Worm (Caenorhabditis elegans) whole organism, L4/young adult: ENCODE data around the gene madd-3.

Source experiments
- W03F9.2 ChIP-seq: fragments of 150-350 bp; optimal IDR thresholded peaks from 2 replicates; lab custom pipeline; 2014; ENCODE audit warnings: missing biosample characterization, missing genetic modification characterization
- dao-5 ChIP-seq: sonication (generic microtip); optimal IDR thresholded peaks from 2 replicates; lab custom pipeline; 2016; ENCODE audit warnings: missing genotype, missing genetic modification characterization, moderate library complexity, missing compliant biosample characterization
- him-1 ChIP-seq: sonication (generic microtip); optimal IDR thresholded peaks from 2 replicates; lab custom pipeline; 2016; ENCODE audit warnings: missing genotype, missing genetic modification reagents, missing genetic modification characterization, missing compliant biosample characterization

The madd-3 gene

DNA sequence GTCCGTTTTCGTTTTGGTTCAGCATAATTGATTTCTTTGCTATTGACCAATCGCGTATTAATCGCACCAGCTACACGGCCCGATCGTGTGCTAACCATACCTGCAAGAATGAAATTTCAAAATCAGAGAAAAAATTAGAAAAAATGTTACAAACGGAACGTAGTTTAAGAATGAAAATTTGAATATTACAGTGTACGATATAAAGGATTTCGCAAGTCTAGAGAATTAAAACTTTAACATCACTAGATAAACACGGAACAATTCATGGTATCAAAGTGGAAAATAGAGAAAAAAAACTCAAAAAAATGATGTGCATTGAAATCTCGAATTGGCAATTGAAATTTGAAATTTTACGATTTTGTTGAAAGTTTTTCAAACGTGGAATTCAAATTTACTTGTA is at the start of gene madd-3:
TSS of gene madd-3 (minus strand) at position 101 of the 400 bp plus-strand sequence.
- TF ChIP-seq him-1 (tag; lab: Kevin White, UChicago) (no peak), W03F9.2 (tag; lab: Kevin White, UChicago) (no peak), dao-5 (tag; lab: Kevin White, UChicago) (no peak)

DNA sequence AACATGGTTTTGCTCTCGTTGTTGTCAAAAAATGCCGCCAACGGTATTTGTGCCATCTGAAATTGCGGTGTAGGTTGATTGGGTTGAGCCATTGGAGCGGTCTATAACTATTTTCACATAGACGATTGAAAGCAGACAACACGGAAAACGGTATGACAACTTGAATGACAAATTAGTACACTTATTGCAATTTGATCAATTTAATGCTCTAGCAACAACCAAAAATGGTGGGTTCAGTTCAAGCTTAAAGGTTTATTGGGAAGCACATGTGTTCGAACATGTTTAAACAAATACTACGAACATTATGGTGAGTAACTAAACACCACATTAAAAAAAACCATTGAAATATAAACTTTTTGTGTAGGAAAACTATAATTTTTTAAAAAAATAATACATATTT is 43.9 kb upstream of the madd-3 start, which contains the start of gene sel-7:
TSS of gene sel-7 (minus strand) at position 101 of the 400 bp plus-strand sequence.
- no peak for TF ChIP-seq dao-5 (tag; lab: Kevin White, UChicago)
- no peak for TF ChIP-seq him-1 (tag; lab: Kevin White, UChicago)
- TF ChIP-seq W03F9.2 (tag; lab: Kevin White, UChicago), result no peak

DNA sequence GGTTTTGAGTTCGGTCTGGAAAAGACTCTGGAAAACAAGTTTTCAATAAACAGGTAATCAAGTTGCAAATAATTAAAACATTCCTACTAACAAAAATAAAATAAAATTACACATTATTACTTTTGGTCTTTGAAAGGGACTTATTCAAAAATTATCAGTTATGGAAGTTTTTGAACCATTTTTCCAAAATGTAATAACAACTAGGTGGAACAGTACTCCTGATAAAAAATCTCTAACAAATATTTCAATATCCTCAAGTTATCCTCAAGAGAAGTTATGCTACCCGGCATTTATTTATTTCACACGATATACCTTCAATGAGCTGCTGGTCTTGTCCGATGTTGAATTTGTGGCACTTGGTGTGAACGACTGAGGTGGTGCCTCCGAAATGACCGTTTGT is 43.3 kb upstream of the madd-3 start:
- TF ChIP-seq dao-5 (tag; lab: Kevin White, UChicago) (no peak), W03F9.2 (tag; lab: Kevin White, UChicago) (no peak), him-1 (tag; lab: Kevin White, UChicago) (no peak)

DNA sequence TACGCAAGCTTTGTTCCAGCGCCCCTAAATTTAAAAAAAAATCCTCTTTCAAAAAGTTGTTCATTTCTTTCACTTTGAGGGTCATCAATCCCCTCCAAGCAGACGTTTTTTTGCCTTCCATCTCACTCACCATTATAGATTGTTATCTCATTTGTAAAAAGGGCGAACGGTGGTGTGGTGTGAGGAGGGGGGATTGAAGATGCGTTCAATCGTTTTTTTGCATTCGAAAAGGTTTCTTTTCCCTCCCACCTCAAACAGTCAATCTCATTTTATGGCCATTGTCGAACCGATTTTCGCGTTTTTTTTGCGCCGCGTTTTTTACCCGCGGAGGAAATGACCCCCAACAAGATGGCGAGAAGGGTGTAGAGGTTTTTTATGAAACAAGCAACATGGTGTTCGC is 42.4 kb upstream of the madd-3 start:
- no peak for TF ChIP-seq dao-5 (tag; lab: Kevin White, UChicago)
- no peak for TF ChIP-seq him-1 (tag; lab: Kevin White, UChicago)
- no peak for TF ChIP-seq W03F9.2 (tag; lab: Kevin White, UChicago)

DNA sequence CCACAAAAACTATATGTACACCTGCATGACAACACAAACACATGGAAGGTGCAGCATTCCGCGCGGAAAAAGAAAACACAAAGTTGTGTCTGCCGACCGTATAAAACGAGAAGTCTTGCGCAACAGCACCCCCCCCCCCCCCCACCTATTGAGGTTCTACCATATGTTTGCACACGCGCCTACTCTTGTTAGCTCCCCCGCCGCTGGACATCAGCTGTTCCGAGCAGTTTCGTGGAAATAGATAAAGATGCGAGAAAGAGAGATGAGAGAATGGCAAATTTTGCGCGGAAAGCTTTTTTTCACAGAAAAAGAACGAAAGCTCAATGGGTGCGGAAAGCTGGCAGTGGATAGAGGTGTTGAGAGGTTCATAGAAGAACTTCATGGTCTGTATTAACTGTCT is 39.2 kb upstream of the madd-3 start:
- TF ChIP-seq him-1 (tag; lab: Kevin White, UChicago) (no peak), W03F9.2 (tag; lab: Kevin White, UChicago) (no peak), dao-5 (tag; lab: Kevin White, UChicago) (no peak)

DNA sequence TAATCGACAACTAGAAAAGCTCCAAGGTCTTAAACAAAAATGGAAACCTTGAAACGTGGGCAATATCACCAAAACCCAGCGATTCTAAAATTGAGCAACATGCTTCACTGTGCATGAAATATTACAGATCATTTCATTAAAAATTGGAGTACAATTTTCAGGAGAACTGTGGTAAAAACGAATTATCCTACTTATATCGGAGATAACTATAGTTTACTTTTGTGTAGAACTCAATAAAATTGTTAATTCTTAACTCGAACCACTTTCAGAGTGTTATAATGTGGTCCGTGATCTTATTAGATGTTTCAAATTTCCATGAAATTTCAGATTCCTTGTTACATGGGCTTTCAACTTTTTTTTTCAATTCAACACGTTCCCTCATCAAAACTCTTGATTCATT is 38.8 kb upstream of the madd-3 start, which contains the start of gene K04G11.1:
TSS of gene K04G11.1 (plus strand) at position 301 of the 400 bp plus-strand sequence.
- no peak for TF ChIP-seq him-1 (tag; lab: Kevin White, UChicago)
- no peak for TF ChIP-seq W03F9.2 (tag; lab: Kevin White, UChicago)
- no peak for TF ChIP-seq dao-5 (tag; lab: Kevin White, UChicago)

DNA sequence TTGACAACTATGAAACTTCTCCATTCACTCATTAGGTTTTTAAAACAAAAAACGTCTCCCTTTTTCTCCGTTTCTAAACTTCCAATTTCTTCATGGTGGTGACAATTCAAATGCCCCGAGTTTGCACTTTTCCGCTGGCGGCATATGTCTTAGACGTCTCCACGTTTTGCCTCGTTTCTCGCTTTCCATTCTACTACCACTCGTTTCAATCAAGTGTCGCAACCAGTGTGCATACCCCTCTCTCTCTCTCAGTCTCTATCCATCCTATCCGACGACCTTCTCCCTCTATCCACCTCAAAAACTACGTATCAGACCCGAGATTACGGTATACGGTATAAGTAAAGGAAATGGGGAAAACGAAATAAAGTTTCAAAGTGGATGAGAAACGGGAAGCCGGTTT is 37.7 kb upstream of the madd-3 start:
- TF ChIP-seq him-1 (tag; lab: Kevin White, UChicago), result no peak
- no peak for TF ChIP-seq W03F9.2 (tag; lab: Kevin White, UChicago)
- TF ChIP-seq dao-5 (tag; lab: Kevin White, UChicago), result no peak

DNA sequence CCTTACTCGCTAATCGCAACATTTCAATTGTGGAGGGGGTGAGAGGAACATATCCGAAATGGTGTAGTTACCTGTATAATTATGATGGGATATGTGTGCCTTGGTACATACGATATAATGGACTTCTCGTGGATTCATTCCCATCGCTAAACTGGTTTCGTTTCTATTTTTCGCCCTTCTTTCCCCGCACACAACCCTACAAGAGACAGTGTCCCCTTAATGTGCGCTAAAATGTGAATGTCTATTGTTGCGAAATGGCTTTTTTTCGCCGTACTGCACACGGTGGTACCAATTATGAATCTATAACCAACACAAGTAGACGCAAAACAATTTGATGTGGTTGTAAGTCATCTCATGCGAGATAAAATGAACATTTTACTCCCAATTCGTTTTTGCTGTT is 32.9 kb upstream of the madd-3 start:
- TF ChIP-seq W03F9.2 (tag; lab: Kevin White, UChicago) (no peak), him-1 (tag; lab: Kevin White, UChicago) (no peak), dao-5 (tag; lab: Kevin White, UChicago) (no peak)

DNA sequence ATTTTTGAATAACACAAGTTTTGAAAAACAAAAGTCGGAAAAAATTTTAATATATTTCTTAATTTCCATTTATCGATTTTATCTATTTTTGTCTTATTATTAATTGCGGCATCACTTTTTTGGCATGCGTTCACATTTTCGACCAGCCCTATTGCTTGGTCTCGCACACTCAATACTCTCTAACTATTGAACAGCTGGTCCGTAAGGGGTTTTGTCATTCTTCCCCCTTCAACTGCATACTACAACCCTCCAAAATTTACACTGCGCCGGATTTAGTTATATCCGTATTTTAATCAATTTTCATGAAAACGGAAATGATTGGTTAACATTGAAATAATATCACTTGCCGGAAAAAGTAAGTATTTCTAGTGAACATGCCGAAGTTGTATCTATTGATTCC is 30.9 kb upstream of the madd-3 start, which contains the start of gene C11H1.7:
TSS of gene C11H1.7 (plus strand) at position 12 of the 400 bp plus-strand sequence.
- no peak for TF ChIP-seq W03F9.2 (tag; lab: Kevin White, UChicago)
- no peak for TF ChIP-seq dao-5 (tag; lab: Kevin White, UChicago)
- no peak for TF ChIP-seq him-1 (tag; lab: Kevin White, UChicago)

DNA sequence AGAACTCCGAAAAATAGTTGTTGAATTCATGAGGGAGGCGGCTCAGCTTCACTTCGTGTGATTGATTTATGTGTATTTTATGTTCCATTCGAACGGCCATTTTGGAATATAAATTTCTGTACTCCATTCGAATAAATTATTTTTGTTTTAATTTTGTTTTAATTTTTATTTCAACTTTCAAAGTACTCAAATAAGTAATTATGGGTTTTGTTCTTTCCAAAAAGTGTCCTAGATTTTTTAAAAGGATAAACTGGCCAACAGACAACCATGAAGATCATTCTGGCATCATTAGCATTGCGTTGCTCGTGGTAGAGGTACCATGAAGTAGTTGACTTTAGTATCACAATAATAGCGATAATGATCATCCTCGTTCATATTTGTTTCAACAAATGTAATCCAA is 30.1 kb upstream of the madd-3 start:
- no peak for TF ChIP-seq W03F9.2 (tag; lab: Kevin White, UChicago)
- TF ChIP-seq dao-5 (tag; lab: Kevin White, UChicago), result no peak
- TF ChIP-seq him-1 (tag; lab: Kevin White, UChicago), result no peak

DNA sequence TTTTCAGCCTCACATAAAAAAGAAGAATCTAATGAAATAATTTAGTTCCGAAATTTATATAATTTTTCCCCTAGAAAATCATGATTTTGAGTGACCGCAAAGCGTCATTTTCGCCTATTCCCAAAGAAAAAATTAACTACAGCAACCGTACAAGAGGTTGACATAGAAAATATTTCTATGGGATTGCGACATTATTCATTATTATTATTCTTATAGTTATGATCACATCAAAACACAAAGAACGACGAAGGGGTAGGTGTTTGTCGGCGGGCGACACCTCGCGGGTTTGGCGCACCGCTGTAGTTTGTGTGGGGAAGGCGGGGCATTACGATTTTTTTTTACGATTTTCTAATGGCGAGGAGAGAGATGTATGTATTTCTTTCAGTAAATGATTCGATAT is 27.8 kb upstream of the madd-3 start:
- TF ChIP-seq him-1 (tag; lab: Kevin White, UChicago) (no peak), W03F9.2 (tag; lab: Kevin White, UChicago) (no peak), dao-5 (tag; lab: Kevin White, UChicago) (no peak)

DNA sequence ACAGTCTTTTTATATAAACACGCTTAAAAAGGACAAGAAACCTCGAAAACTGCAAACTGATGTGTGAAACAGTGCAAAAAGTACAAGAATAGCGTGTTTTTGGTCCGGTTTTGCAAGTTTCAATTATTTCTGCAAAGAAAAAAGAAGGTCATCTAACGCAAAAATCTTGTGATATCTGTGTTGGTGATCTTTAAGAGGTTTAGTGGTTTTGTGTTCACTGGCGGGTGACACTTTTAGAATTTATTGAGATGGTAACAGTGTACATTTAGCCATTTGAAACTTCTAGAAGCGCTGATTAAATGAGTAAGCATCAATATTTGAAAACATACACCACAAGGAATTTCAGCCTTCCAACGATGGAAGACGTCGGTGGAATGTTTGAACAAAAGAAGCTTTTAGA is 26.3 kb upstream of the madd-3 start:
- TF ChIP-seq dao-5 (tag; lab: Kevin White, UChicago) (no peak), him-1 (tag; lab: Kevin White, UChicago) (no peak), W03F9.2 (tag; lab: Kevin White, UChicago) (no peak)

DNA sequence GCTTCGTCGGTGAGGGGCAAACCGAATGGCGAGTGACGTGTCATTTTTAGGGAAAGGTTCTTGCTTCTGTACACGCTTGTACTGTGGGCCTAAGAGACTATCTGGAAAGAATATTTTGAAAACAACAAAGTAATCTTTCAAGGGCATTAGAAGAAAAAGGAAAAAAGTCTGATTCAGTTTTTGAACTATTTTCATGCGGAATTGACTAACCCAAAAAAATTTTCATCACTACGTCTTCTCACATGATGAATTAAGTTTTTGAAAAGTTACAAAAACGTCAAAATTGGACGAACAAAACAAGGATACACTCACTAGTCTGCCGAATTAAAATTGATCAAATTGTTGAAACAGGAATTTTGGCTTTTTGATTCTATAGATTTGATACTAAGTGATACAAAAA is 23.8 kb upstream of the madd-3 start, which contains the start of gene C11H1.9:
TSS of gene C11H1.9 (minus strand) at position 101 of the 400 bp plus-strand sequence.
- TF ChIP-seq dao-5 (tag; lab: Kevin White, UChicago) (no peak), him-1 (tag; lab: Kevin White, UChicago) (no peak)

DNA sequence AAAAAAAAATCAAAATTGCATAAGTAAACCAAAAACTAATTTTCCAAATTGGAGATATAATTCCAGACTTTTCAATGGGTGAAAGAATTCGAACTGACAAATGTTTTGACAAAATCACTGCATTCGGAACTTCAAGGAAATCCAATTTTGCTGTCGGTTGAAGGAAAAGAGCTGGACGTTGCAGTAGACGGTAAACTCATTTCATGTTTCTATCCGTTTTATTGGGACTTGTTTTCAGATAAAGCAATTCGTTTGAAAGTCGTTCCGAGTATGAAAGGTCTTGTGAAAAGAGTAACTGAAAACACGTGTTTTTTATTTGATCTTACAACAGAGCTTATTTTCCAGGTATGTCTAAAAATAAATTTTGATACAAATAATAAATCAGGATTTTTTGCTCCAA is 19.7 kb upstream of the madd-3 start:
- TF ChIP-seq him-1 (tag; lab: Kevin White, UChicago), result no peak
